Worm (Caenorhabditis elegans) whole organism, early embryonic: ENCODE data around the gene C34B4.2.
"Not testable (repeated sequence)": the region's sequence is repeated elsewhere in the genome, so short reads cannot be mapped to it uniquely, and the experiment has no call there.

Experiments
- B0310.2 ChIP-seq: sonication (generic microtip); optimal IDR thresholded peaks from 2 replicates; lab custom pipeline; 2016; ENCODE audit warnings: mild to moderate bottlenecking, missing genetic modification characterization, missing compliant biosample characterization
- F13C5.2 ChIP-seq: sonication (generic microtip); optimal IDR thresholded peaks from 2 replicates; lab custom pipeline; 2017; ENCODE audit warnings: mild to moderate bottlenecking, missing genetic modification characterization, inconsistent platforms, missing compliant biosample characterization
- aly-1 ChIP-seq: sonication (generic microtip); optimal IDR thresholded peaks from 2 replicates; lab custom pipeline; 2016; ENCODE audit warnings: missing genetic modification characterization, missing compliant biosample characterization
- ceh-13 ChIP-seq: fragments of 200-800 bp; sonication (Bioruptor generic); optimal IDR thresholded peaks from 2 replicates; lab custom pipeline; 2018; ENCODE audit warnings: mild to moderate bottlenecking, missing genetic modification characterization, missing compliant biosample characterization
- ceh-36 ChIP-seq: sonication (generic microtip); optimal IDR thresholded peaks from 2 replicates; lab custom pipeline; 2016; ENCODE audit warnings: missing genetic modification characterization, inconsistent platforms, missing compliant biosample characterization
- ets-7 ChIP-seq: sonication (generic microtip); optimal IDR thresholded peaks from 2 replicates; lab custom pipeline; 2016; ENCODE audit warnings: missing genotype, missing genetic modification characterization, missing compliant biosample characterization
- flt-1 ChIP-seq: fragments of 200-800 bp; sonication (Bioruptor generic); IDR thresholded peaks from 2 replicates; pipeline ENCODE4 v1.3.6; 2022; ENCODE audit warnings: missing genetic modification characterization, missing compliant biosample characterization
- hmbx-1 ChIP-seq: sonication (generic microtip); optimal IDR thresholded peaks from 2 replicates; lab custom pipeline; 2016; ENCODE audit warnings: mild to moderate bottlenecking, missing genetic modification characterization, missing compliant biosample characterization
- hmg-4 ChIP-seq: fragments of 200-800 bp; sonication (Bioruptor generic); optimal IDR thresholded peaks from 2 replicates; lab custom pipeline; 2018; ENCODE audit warnings: mild to moderate bottlenecking, missing genetic modification characterization, missing compliant biosample characterization
- hnd-1 ChIP-seq: sonication (generic microtip); optimal IDR thresholded peaks from 2 replicates; lab custom pipeline; 2016; ENCODE audit warnings: missing genetic modification characterization, missing compliant biosample characterization
- pes-1 ChIP-seq: fragments of 200-800 bp; sonication (Bioruptor generic); IDR thresholded peaks from 2 replicates; pipeline ENCODE4 v1.3.6; 2022; ENCODE audit warnings: missing genetic modification reagents, missing genetic modification characterization, missing compliant biosample characterization
- scrt-1 ChIP-seq: fragments of 200-800 bp; sonication (Bioruptor generic); IDR thresholded peaks from 2 replicates; pipeline ENCODE4 v1.3.6; 2022; ENCODE audit warnings: missing genetic modification characterization, missing compliant biosample characterization
- sea-1 ChIP-seq: fragments of 200-800 bp; sonication (Bioruptor generic); conservative IDR thresholded peaks from 2 replicates; pipeline ENCODE4 v1.3.6; 2022; ENCODE audit warnings: missing genetic modification characterization, missing compliant biosample characterization
- tbx-11 ChIP-seq: fragments of 200-800 bp; sonication (Bioruptor generic); IDR thresholded peaks from 2 replicates; pipeline ENCODE4 v1.3.6; 2022; ENCODE audit warnings: missing genetic modification characterization, missing compliant biosample characterization
- tbx-37 ChIP-seq: fragments of 200-800 bp; sonication (Bioruptor generic); conservative IDR thresholded peaks from 2 replicates; pipeline ENCODE4 v1.3.6; 2022; ENCODE audit warnings: missing genetic modification reagents, missing genetic modification characterization, missing compliant biosample characterization
- tra-4 ChIP-seq: sonication (generic microtip); optimal IDR thresholded peaks from 2 replicates; lab custom pipeline; 2017; ENCODE audit warnings: missing genetic modification characterization, missing compliant biosample characterization

C34B4.2 gene

ce11 chrV:13134786-13135185, 51.9 kb downstream of the C34B4.2 start, which contains the start of gene clec-225:
Gene clec-225 (minus strand): TSS chrV:13134886.
- not testable (repeated sequence) for TF ChIP-seq F13C5.2 (tag; lab: Kevin White, UChicago); ceh-13 (GFP tag; lab: Kevin White, UChicago); sea-1 (GFP tag; lab: Robert Waterston, UW)

ce11 chrV:13137955-13138354, 55.1 kb downstream of the C34B4.2 start, which contains the start of gene clec-41:
Gene clec-41 (minus strand): TSS chrV:13138101.
- TF ChIP-seq pes-1 (GFP tag; lab: Robert Waterston, UW) (no peak), F13C5.2 (tag; lab: Kevin White, UChicago) (no peak), scrt-1 (no peak), B0310.2 (no peak), ceh-36 (no peak), hmg-4 (GFP tag; lab: Kevin White, UChicago) (no peak), tbx-37 (GFP tag; lab: Robert Waterston, UW) (no peak), ets-7 (tag; lab: Kevin White, UChicago) (no peak), ceh-13 (GFP tag; lab: Kevin White, UChicago) (no peak), tra-4 (tag; lab: Kevin White, UChicago) (no peak), sea-1 (GFP tag; lab: Robert Waterston, UW) (no peak), hmbx-1 (tag; lab: Kevin White, UChicago) (no peak), tbx-11 (GFP tag; lab: Robert Waterston, UW) (no peak), aly-1 (no peak), hnd-1 (tag; lab: Kevin White, UChicago) (no peak)

ce11 chrV:13138681-13139080, 55.8 kb downstream of the C34B4.2 start, which contains the start of gene dhc-3:
Gene dhc-3 (plus strand): TSS chrV:13138981.
- TF ChIP-seq sea-1 (GFP tag; lab: Robert Waterston, UW) (no peak), hmbx-1 (tag; lab: Kevin White, UChicago) (no peak), F13C5.2 (tag; lab: Kevin White, UChicago) (no peak), B0310.2 (no peak), flt-1 (GFP tag; lab: Robert Waterston, UW) (no peak), pes-1 (GFP tag; lab: Robert Waterston, UW) (no peak), tra-4 (tag; lab: Kevin White, UChicago) (no peak), ceh-13 (GFP tag; lab: Kevin White, UChicago) (no peak), tbx-11 (GFP tag; lab: Robert Waterston, UW) (no peak), tbx-37 (GFP tag; lab: Robert Waterston, UW) (no peak), ets-7 (tag; lab: Kevin White, UChicago) (no peak), hmg-4 (GFP tag; lab: Kevin White, UChicago) (no peak)
